Fruit fly (Drosophila melanogaster): ENCODE measurements around the gene CG17672.

CG17672 gene

DNA sequence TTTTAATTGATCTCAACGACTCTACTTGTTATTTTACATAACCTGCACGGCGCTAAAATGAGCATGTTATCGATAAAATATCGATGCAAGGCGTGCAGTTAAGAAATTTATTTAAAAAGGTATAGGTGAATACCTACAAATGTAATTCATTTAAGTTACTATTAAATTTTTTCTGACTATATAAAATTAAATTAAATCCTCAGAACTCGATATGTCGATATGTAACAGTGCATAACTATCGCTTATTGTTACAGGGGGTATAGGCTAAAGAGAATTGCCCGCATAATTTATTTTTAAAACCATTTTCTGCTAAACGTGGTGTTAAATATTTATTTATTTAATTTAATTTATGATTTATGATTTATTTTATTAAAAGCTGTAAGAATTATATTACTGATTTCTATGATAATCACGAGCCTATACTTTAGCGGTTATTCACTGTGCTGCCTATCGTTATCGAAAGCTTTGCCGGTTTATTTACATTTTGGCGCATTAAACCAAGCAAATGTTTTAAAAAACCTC is 10.9 kb upstream of the CG17672 start, which contains the start of the genes mRpL20 and Icmt (continued):
- TF ChIP-seq caup (GFP tag; optimal IDR thresholded peaks at IDR 0.05; ENCODE audit: severe bottlenecking) (peak; percentile 86), CG4424 (GFP tag; optimal IDR thresholded peaks at IDR 0.05) (peak; percentile 82), CG10462 (GFP tag; optimal IDR thresholded peaks at IDR 0.05) (peak; percentile 75), Blimp-1 (GFP tag; optimal IDR thresholded peaks at IDR 0.05) (peak; percentile 84), CG9727 (GFP tag; optimal IDR thresholded peaks at IDR 0.05) (peak; percentile 87), tll (GFP tag; optimal IDR thresholded peaks at IDR 0.05) (no peak), az2 (GFP tag; optimal IDR thresholded peaks at IDR 0.05) (peak; percentile 93), salm (tag; optimal IDR thresholded peaks at IDR 0.05) (peak; percentile 92), gcm2 (GFP tag; optimal IDR thresholded peaks at IDR 0.05) (peak; percentile 62), CG8388 (GFP tag; optimal IDR thresholded peaks at IDR 0.05) (peak; percentile 94), YL-1 (GFP tag; optimal IDR thresholded peaks at IDR 0.05) (peak; percentile 63), hth (optimal IDR thresholded peaks at IDR 0.05) (no peak), ssp (GFP tag; IDR thresholded peaks at IDR 0.05) (peak; percentile 92), tap (tag; optimal IDR thresholded peaks at IDR 0.05) (peak; percentile 88), mld (GFP tag; IDR thresholded peaks at IDR 0.05; ENCODE audit: partially characterized antibody) (no peak), CG9609 (GFP tag; optimal IDR thresholded peaks at IDR 0.05) (no peak), CG34422 (GFP tag; IDR thresholded peaks at IDR 0.05) (peak; percentile 97), HmgD (GFP tag; optimal IDR thresholded peaks at IDR 0.05) (no peak), eve (GFP tag; optimal IDR thresholded peaks at IDR 0.05) (peak in 1 of 2 experiments; percentile 35), CG32767 (GFP tag; IDR thresholded peaks at IDR 0.05) (peak; percentile 96), stc (GFP tag; IDR thresholded peaks at IDR 0.05) (peak; percentile 96), eyg (GFP tag; optimal IDR thresholded peaks at IDR 0.05) (no peak), CTCF (GFP tag; optimal IDR thresholded peaks at IDR 0.05) (peak; percentile 37), repo (GFP tag; optimal IDR thresholded peaks at IDR 0.05) (no peak), CG13123 (GFP tag; optimal IDR thresholded peaks at IDR 0.05) (peak; percentile 80), CG12219 (GFP tag; optimal IDR thresholded peaks at IDR 0.05) (peak; percentile 82), Sry-β (GFP tag; optimal IDR thresholded peaks at IDR 0.05) (no peak), hb (GFP tag; IDR thresholded peaks at IDR 0.05; ENCODE audit: partially characterized antibody) (peak; percentile 81), CG31388 (GFP tag; optimal IDR thresholded peaks at IDR 0.05) (peak; percentile 8), Stat92E (GFP tag; optimal IDR thresholded peaks at IDR 0.05) (peak in 1 of 3 experiments; percentile 82), CG6689 (GFP tag; IDR thresholded peaks at IDR 0.05) (peak; percentile 97), Hr51 (GFP tag; optimal IDR thresholded peaks at IDR 0.05) (peak; percentile 42 to 96), MTF-1 (GFP tag; optimal IDR thresholded peaks at IDR 0.05; ENCODE audit: borderline replicate concordance) (peak; percentile 47), CG14965 (GFP tag; optimal IDR thresholded peaks at IDR 0.05; ENCODE audit: borderline replicate concordance) (no peak), CoRest (tag; optimal IDR thresholded peaks at IDR 0.05) (peak; percentile 97), sisA (GFP tag; IDR thresholded peaks at IDR 0.05) (peak; percentile 92), esg (GFP tag; conservative IDR thresholded peaks at IDR 0.05) (peak; percentile 89), bigmax (GFP tag; optimal IDR thresholded peaks at IDR 0.05) (peak; percentile 77), sd (tag; optimal IDR thresholded peaks at IDR 0.05) (no peak), slou (GFP tag; optimal IDR thresholded peaks at IDR 0.05) (peak; percentile 81), gro (GFP tag; optimal IDR thresholded peaks at IDR 0.05) (no peak), emc (GFP tag; optimal IDR thresholded peaks at IDR 0.05) (no peak), jing (GFP tag; optimal IDR thresholded peaks at IDR 0.05) (peak; percentile 82), Hmr (GFP tag; optimal IDR thresholded peaks at IDR 0.05) (peak; percentile 95), Ptx1 (GFP tag; IDR thresholded peaks at IDR 0.05) (peak; percentile 99), E2f1 (GFP tag; IDR thresholded peaks at IDR 0.05) (peak; percentile 97), CG4820 (GFP tag; optimal IDR thresholded peaks at IDR 0.05) (peak; percentile 72), mirr (GFP tag; optimal IDR thresholded peaks at IDR 0.05) (no peak), lola (GFP tag; optimal IDR thresholded peaks at IDR 0.05) (peak in 1 of 3 experiments; percentile 85), Ada2b (GFP tag; IDR thresholded peaks at IDR 0.05) (peak; percentile 93)

Measured in whole organism, embryonic.